Fruit fly (Drosophila melanogaster): Measurements from ENCODE around the gene PIG-P.

The PIG-P gene

DNA sequence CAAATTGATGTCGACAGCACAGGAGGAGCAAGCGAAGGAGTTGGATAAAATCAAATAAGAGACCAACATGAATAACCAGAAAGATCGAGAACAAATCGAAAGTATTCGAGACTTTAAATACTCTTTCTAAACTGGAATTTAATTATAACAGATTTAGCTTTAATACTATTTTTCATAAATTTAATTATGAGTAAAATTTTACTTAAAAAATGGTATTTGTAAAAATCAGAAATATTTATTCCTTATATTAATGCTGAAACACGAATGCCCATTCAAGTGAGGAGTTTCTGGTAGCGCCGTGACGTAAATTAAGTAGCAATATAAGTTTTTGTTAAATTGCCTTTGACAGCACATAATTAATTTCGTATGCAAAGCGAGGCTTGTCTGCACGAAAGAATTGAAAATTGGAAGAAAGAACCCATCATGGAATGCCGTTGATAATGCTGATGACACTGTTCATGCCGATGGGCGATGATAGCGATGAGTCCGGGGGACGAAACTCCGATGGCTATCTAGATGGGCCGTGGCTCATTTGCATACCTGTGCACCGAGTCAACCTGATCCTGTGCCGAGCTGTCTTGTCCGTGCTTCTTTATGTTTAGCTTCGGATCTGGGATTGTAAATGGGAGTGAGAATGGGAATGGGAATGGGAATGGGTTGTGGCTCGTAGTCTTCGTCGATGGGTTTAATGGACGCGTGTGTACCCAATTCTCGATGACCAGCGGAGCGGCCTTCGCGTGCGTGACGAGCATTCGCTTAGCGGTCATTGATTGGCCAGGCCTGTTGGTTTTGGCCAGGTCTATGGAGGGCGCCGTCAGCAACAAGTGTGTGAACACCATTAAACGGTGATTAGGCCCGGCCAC, 45.0 kb downstream of the PIG-P start (continued):
- TF ChIP-seq pros (GFP tag; optimal IDR thresholded peaks at IDR 0.05) (peak; percentile 54), unpg (GFP tag; optimal IDR thresholded peaks at IDR 0.05) (peak; percentile 61), CG17361 (GFP tag; IDR thresholded peaks at IDR 0.05) (peak; percentile 76; the same call in 2 of the 3 replicates), knrl (GFP tag; IDR thresholded peaks at IDR 0.05; ENCODE audit: partially characterized antibody) (no peak), CG18599 (GFP tag; optimal IDR thresholded peaks at IDR 0.05) (peak; percentile 11), CG17385 (GFP tag; optimal IDR thresholded peaks at IDR 0.05) (peak; percentile 12), HLHmδ (GFP tag; optimal IDR thresholded peaks at IDR 0.05) (peak; percentile 66), Nf-YB (GFP tag; optimal IDR thresholded peaks at IDR 0.05) (peak; percentile 57), CG15601 (tag; optimal IDR thresholded peaks at IDR 0.05) (peak; percentile 86), Blimp-1 (GFP tag; optimal IDR thresholded peaks at IDR 0.05) (peak; percentile 78), Vsx1 (GFP tag; optimal IDR thresholded peaks at IDR 0.05) (peak; percentile 29), CG3163 (GFP tag; optimal IDR thresholded peaks at IDR 0.05) (no peak), abd-A (tag; optimal IDR thresholded peaks at IDR 0.05) (peak; percentile 75), caup (GFP tag; optimal IDR thresholded peaks at IDR 0.05; ENCODE audit: severe bottlenecking) (no peak), Ssrp (tag; optimal IDR thresholded peaks at IDR 0.05) (peak; percentile 54), E2f2 (GFP tag; IDR thresholded peaks at IDR 0.05) (0 out of 2 replicates have a peak, but pooled peaks have one; percentile 11), CG12391 (tag; optimal IDR thresholded peaks at IDR 0.05) (peak; percentile 66), D19A (tag; optimal IDR thresholded peaks at IDR 0.05) (peak; percentile 99), CG16815 (GFP tag; optimal IDR thresholded peaks at IDR 0.05) (peak; percentile 27), CG6254 (GFP tag; optimal IDR thresholded peaks at IDR 0.05) (peak; percentile 6), HmgZ (tag; optimal IDR thresholded peaks at IDR 0.05) (no peak), CG7928 (GFP tag; optimal IDR thresholded peaks at IDR 0.05) (no peak), exex (tag; optimal IDR thresholded peaks at IDR 0.05) (no peak), PHDP (tag; optimal IDR thresholded peaks at IDR 0.05) (peak; percentile 52), Hr3 (GFP tag; optimal IDR thresholded peaks at IDR 0.05) (peak; percentile 4), CG12769 (tag; optimal IDR thresholded peaks at IDR 0.05) (peak; percentile 61), CG15696 (tag; optimal IDR thresholded peaks at IDR 0.05) (peak; percentile 17), sc (optimal IDR thresholded peaks at IDR 0.05) (no peak), sc (GFP tag; optimal IDR thresholded peaks at IDR 0.05) (peak; percentile 39), CG10543 (GFP tag; optimal IDR thresholded peaks at IDR 0.05) (no peak), CG9437 (GFP tag; optimal IDR thresholded peaks at IDR 0.05) (peak; percentile 34), ara (GFP tag; IDR thresholded peaks at IDR 0.05) (peak; percentile 47; the same call in 1 of the 2 replicates), gcm (GFP tag; optimal IDR thresholded peaks at IDR 0.05) (peak; percentile 16), kni (GFP tag; optimal IDR thresholded peaks at IDR 0.05) (peak; percentile 98), CG17829 (tag; optimal IDR thresholded peaks at IDR 0.05) (peak; percentile 82), CG17359 (tag; optimal IDR thresholded peaks at IDR 0.05) (peak; percentile 25), CG12104 (GFP tag; optimal IDR thresholded peaks at IDR 0.05) (peak; percentile 26), chm (GFP tag; IDR thresholded peaks at IDR 0.05) (peak; percentile 34; the same call in 1 of the 2 replicates), CG33557 (GFP tag; optimal IDR thresholded peaks at IDR 0.05) (peak; percentile 84), peb (GFP tag; IDR thresholded peaks at IDR 0.05) (peak; percentile 59; the same call in 1 of the 2 replicates), otp (GFP tag; IDR thresholded peaks at IDR 0.05) (0 out of 3 replicates have a peak, but pooled peaks have one; percentile 16), crol (GFP tag; IDR thresholded peaks at IDR 0.05) (peak; percentile 40; the same call in 1 of the 2 replicates), Eip74EF (GFP tag; optimal IDR thresholded peaks at IDR 0.05) (peak in 1 of 2 experiments; percentile 21), Asciz (GFP tag; optimal IDR thresholded peaks at IDR 0.05) (peak; percentile 3), oc (tag; optimal IDR thresholded peaks at IDR 0.05) (peak; percentile 30), pzg (GFP tag; optimal IDR thresholded peaks at IDR 0.05) (no peak)

All from whole organism, embryonic.